Fruit fly (Drosophila melanogaster): ENCODE measurements around the gene CG2113.

The CG2113 gene

DNA sequence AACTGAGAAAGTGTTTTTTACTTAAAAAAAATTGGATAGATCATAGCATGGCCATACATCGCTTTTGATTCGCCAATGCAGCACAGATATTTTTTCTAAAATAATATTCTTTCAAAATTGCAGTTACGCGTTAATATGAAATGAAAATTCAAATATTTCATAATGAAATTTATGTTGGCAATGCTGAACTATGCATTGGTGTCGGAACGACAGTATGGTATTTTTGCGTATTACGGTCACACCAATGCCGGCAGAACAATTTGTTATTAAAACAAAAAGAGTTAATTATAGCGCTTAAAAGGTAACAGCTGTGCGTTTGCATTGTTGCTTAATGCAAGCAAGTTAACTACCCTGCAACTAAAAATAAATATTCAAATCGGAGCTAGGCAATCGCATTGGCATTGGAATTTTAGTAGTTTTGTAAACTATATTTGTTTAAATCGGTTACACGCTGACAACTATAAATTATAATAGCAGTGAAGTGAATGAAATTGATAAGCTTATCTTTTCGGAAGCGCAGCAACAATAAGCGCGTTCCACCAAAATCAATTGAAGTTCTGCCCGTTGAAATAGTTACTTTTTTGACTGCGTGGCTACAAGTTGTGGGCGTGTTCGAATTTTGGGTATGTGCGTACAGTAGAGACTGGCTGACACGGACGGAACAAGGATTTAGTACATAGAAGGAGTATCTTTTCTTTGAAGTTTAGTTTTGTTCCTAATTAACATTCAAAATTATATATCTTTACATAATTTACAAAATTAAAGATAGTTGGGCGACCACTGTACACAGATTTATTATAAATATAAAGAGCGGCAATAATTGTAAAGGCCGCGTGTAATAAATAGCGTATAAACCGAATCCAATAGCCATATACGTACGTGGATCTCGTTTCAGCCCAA lies 47.4 kb downstream of the CG2113 start, which contains the start of gene Prx4 (continued):
- TF ChIP-seq CG1024 (GFP tag; IDR thresholded peaks at IDR 0.05) (peak; percentile 60; the same call in 1 of the 2 replicates), Dip3 (GFP tag; optimal IDR thresholded peaks at IDR 0.05) (peak; percentile 61), pb (GFP tag; optimal IDR thresholded peaks at IDR 0.05) (no peak), CG9609 (GFP tag; optimal IDR thresholded peaks at IDR 0.05) (no peak), CkIIα-i1 (GFP tag; IDR thresholded peaks at IDR 0.05) (peak; percentile 52; the same call in 1 of the 2 replicates), CG7987 (GFP tag; optimal IDR thresholded peaks at IDR 0.05) (no peak), CG11723 (GFP tag; optimal IDR thresholded peaks at IDR 0.05) (no peak), CG1792 (GFP tag; optimal IDR thresholded peaks at IDR 0.05) (no peak), jigr1 (GFP tag; IDR thresholded peaks at IDR 0.05) (0 out of 3 replicates have a peak, but pooled peaks have one; percentile 22), CG8478 (optimal IDR thresholded peaks at IDR 0.05) (no peak), peb (GFP tag; IDR thresholded peaks at IDR 0.05) (peak; percentile 41; the same call in 1 of the 2 replicates), repo (GFP tag; optimal IDR thresholded peaks at IDR 0.05) (no peak), HLHmδ (GFP tag; optimal IDR thresholded peaks at IDR 0.05) (no peak), CG17612 (GFP tag; IDR thresholded peaks at IDR 0.05) (no peak), CG5180 (GFP tag; optimal IDR thresholded peaks at IDR 0.05) (peak; percentile 25), sisA (GFP tag; IDR thresholded peaks at IDR 0.05) (peak; percentile 86), CG14710 (tag; optimal IDR thresholded peaks at IDR 0.05) (peak; percentile 25), Myb (GFP tag; optimal IDR thresholded peaks at IDR 0.05) (no peak), oc (tag; optimal IDR thresholded peaks at IDR 0.05) (peak; percentile 27), chinmo (GFP tag; IDR thresholded peaks at IDR 0.05; ENCODE audit: partially characterized antibody) (no peak), Max (GFP tag; optimal IDR thresholded peaks at IDR 0.05) (no peak), CG11247 (GFP tag; IDR thresholded peaks at IDR 0.05) (peak; percentile 76), Ets97D (GFP tag; optimal IDR thresholded peaks at IDR 0.05) (no peak), CG4730 (GFP tag; IDR thresholded peaks at IDR 0.05) (peak; percentile 54; the same call in 1 of the 2 replicates), pita (GFP tag; optimal IDR thresholded peaks at IDR 0.05) (no peak), hbn (GFP tag; IDR thresholded peaks at IDR 0.05; ENCODE audit: partially characterized antibody) (no peak), fd3F (GFP tag; optimal IDR thresholded peaks at IDR 0.05) (peak; percentile 56), CG1602 (GFP tag; optimal IDR thresholded peaks at IDR 0.05) (peak; percentile 43), caup (GFP tag; optimal IDR thresholded peaks at IDR 0.05; ENCODE audit: severe bottlenecking) (peak; percentile 74), ato (GFP tag; IDR thresholded peaks at IDR 0.05; ENCODE audit: partially characterized antibody) (no peak), mam (GFP tag; optimal IDR thresholded peaks at IDR 0.05) (peak; percentile 61), CG18619 (GFP tag; optimal IDR thresholded peaks at IDR 0.05) (peak; percentile 47), Hey (tag; optimal IDR thresholded peaks at IDR 0.05) (no peak), grau (tag; optimal IDR thresholded peaks at IDR 0.05) (peak; percentile 96), nom (GFP tag; optimal IDR thresholded peaks at IDR 0.05) (no peak), bsh (GFP tag; optimal IDR thresholded peaks at IDR 0.05) (peak in 1 of 2 experiments; percentile 81), tup (GFP tag; optimal IDR thresholded peaks at IDR 0.05) (no peak), sima (GFP tag; optimal IDR thresholded peaks at IDR 0.05) (no peak), CG31388 (GFP tag; optimal IDR thresholded peaks at IDR 0.05) (no peak), CG6254 (GFP tag; optimal IDR thresholded peaks at IDR 0.05) (peak; percentile 41), CG12236 (GFP tag; optimal IDR thresholded peaks at IDR 0.05) (no peak), slbo (GFP tag; IDR thresholded peaks at IDR 0.05) (peak; percentile 88), CG15269 (tag; optimal IDR thresholded peaks at IDR 0.05) (peak; percentile 80), tin (GFP tag; optimal IDR thresholded peaks at IDR 0.05) (peak; percentile 65), HHEX (GFP tag; optimal IDR thresholded peaks at IDR 0.05) (peak; percentile 54), gro (GFP tag; optimal IDR thresholded peaks at IDR 0.05) (no peak), nau (GFP tag; optimal IDR thresholded peaks at IDR 0.05) (peak; percentile 65), CG16815 (GFP tag; optimal IDR thresholded peaks at IDR 0.05) (peak; percentile 58)

Data from whole organism, embryonic.